Fruit fly (Drosophila melanogaster) whole organism, prepupa: Measurements from ENCODE around the gene CG18558.
A peak's percentile ranks its signal among the peaks of the same experiment; 100 is the strongest.

ENCODE experiments used
- CG10631 ChIP-seq: fragments of 200-800 bp; sonication (Bioruptor generic); optimal IDR thresholded peaks from 2 replicates; lab custom pipeline; 2016; ENCODE audit warnings: missing biosample characterization, missing genetic modification characterization
- CG10669 ChIP-seq: fragments of 200-800 bp; sonication (Bioruptor generic); optimal IDR thresholded peaks from 3 replicates; lab custom pipeline; 2018; ENCODE audit warnings: missing biosample characterization, mild to moderate bottlenecking, missing genetic modification characterization, moderate library complexity
- CG15336 ChIP-seq: fragments of 200-800 bp; sonication (Bioruptor generic); IDR thresholded peaks from 2 replicates; pipeline ENCODE4 v1.3.6; 2022; ENCODE audit warnings: missing biosample characterization, missing genetic modification characterization
- CG31627 ChIP-seq: fragments of 200-800 bp; sonication (Bioruptor generic); optimal IDR thresholded peaks from 3 replicates; lab custom pipeline; 2016; ENCODE audit warnings: missing biosample characterization, missing genetic modification characterization
- CG32006 ChIP-seq: fragments of 200-800 bp; sonication (Bioruptor generic); optimal IDR thresholded peaks from 3 replicates; lab custom pipeline; 2017; ENCODE audit warnings: missing biosample characterization, mild to moderate bottlenecking, missing genetic modification characterization
- CG3919 ChIP-seq: fragments of 200-800 bp; sonication (Bioruptor generic); optimal IDR thresholded peaks from 3 replicates; lab custom pipeline; 2016; ENCODE audit warnings: missing biosample characterization, missing genetic modification characterization
- CG4318 ChIP-seq: fragments of 200-800 bp; sonication (Bioruptor generic); optimal IDR thresholded peaks from 3 replicates; lab custom pipeline; 2017; ENCODE audit warnings: missing biosample characterization, mild to moderate bottlenecking, missing genetic modification characterization
- CG6163 ChIP-seq: fragments of 200-800 bp; sonication (Bioruptor generic); IDR thresholded peaks from 3 replicates; pipeline ENCODE4 v1.3.6; 2022; ENCODE audit warnings: missing biosample characterization, missing genetic modification characterization
- CG6276 ChIP-seq: fragments of 200-800 bp; sonication (Bioruptor generic); optimal IDR thresholded peaks from 2 replicates; lab custom pipeline; 2017; ENCODE audit warnings: missing biosample characterization, mild to moderate bottlenecking, missing genetic modification characterization
- CG6792 ChIP-seq: fragments of 200-800 bp; sonication (Bioruptor generic); optimal IDR thresholded peaks from 3 replicates; lab custom pipeline; 2016; ENCODE audit warnings: missing biosample characterization, missing genetic modification characterization
- CG7368 ChIP-seq: fragments of 200-800 bp; sonication (Bioruptor generic); optimal IDR thresholded peaks from 3 replicates; lab custom pipeline; 2016; ENCODE audit warnings: missing biosample characterization, missing genetic modification characterization
- CG8119 ChIP-seq: fragments of 200-800 bp; sonication (Bioruptor generic); IDR thresholded peaks from 3 replicates; pipeline ENCODE4 v1.3.6; 2022; ENCODE audit warnings: missing biosample characterization, missing genetic modification characterization
- CG8632 ChIP-seq: fragments of 200-800 bp; sonication (Bioruptor generic); optimal IDR thresholded peaks from 3 replicates; lab custom pipeline; 2016; ENCODE audit warnings: missing biosample characterization, missing genetic modification characterization
- CG9139 ChIP-seq: fragments of 200-800 bp; sonication (Bioruptor generic); optimal IDR thresholded peaks from 3 replicates; lab custom pipeline; 2017; ENCODE audit warnings: missing biosample characterization, mild to moderate bottlenecking, missing genetic modification characterization
- Eip75B ChIP-seq: fragments of 200-800 bp; sonication (Bioruptor generic); optimal IDR thresholded peaks from 3 replicates; lab custom pipeline; 2016; ENCODE audit warnings: missing biosample characterization, missing genetic modification characterization
- Eip78C ChIP-seq: fragments of 200-800 bp; sonication (Bioruptor generic); peaks from one replicate; lab custom pipeline; 2016; ENCODE audit warnings: missing biosample characterization, missing genetic modification characterization
- Eip93F ChIP-seq: fragments of 200-800 bp; sonication (Bioruptor generic); optimal IDR thresholded peaks from 2 replicates; lab custom pipeline; 2016; ENCODE audit warnings: missing biosample characterization, mild to moderate bottlenecking, missing genetic modification characterization
- Ets21C ChIP-seq: fragments of 200-800 bp; sonication (Bioruptor generic); optimal IDR thresholded peaks from 3 replicates; lab custom pipeline; 2016; ENCODE audit warnings: missing biosample characterization, missing genetic modification characterization
- Ets96B ChIP-seq: fragments of 200-800 bp; optimal IDR thresholded peaks from 2 replicates; lab custom pipeline; 2019; ENCODE audit warnings: missing biosample characterization, mild to moderate bottlenecking, missing genetic modification characterization, moderate library complexity
- Gug ChIP-seq: fragments of 200-800 bp; sonication (Bioruptor generic); IDR thresholded peaks from 2 replicates; pipeline ENCODE4 v1.3.6; 2022; ENCODE audit warnings: missing biosample characterization, missing genetic modification characterization
- Hr38 ChIP-seq: sonication (Bioruptor generic); optimal IDR thresholded peaks from 2 replicates; lab custom pipeline; 2016; ENCODE audit warnings: missing biosample characterization, missing genetic modification characterization
- Hr39 ChIP-seq: fragments of 200-800 bp; sonication (Bioruptor generic); optimal IDR thresholded peaks from 2 replicates; lab custom pipeline; 2016; ENCODE audit warnings: missing biosample characterization, missing genetic modification characterization
- Hr4 ChIP-seq: fragments of 200-800 bp; sonication (Bioruptor generic); optimal IDR thresholded peaks from 3 replicates; lab custom pipeline; 2016; ENCODE audit warnings: missing biosample characterization, missing genetic modification characterization
- Lpt ChIP-seq: fragments of 200-800 bp; sonication (Bioruptor generic); optimal IDR thresholded peaks from 3 replicates; lab custom pipeline; 2016; ENCODE audit warnings: missing biosample characterization, missing genetic modification characterization
- Smox ChIP-seq: fragments of 200-800 bp; sonication (Bioruptor generic); optimal IDR thresholded peaks from 3 replicates; lab custom pipeline; 2016; ENCODE audit warnings: missing biosample characterization, missing genetic modification characterization
- Sox15 ChIP-seq: fragments of 200-800 bp; sonication (Bioruptor generic); optimal IDR thresholded peaks from 3 replicates; lab custom pipeline; 2016; ENCODE audit warnings: missing biosample characterization, missing genetic modification characterization
- achi ChIP-seq: fragments of 200-800 bp; sonication (Bioruptor generic); optimal IDR thresholded peaks from 3 replicates; lab custom pipeline; 2016; ENCODE audit warnings: missing biosample characterization, missing genetic modification characterization
- acj6 ChIP-seq: fragments of 200-800 bp; sonication (Bioruptor generic); optimal IDR thresholded peaks from 3 replicates; lab custom pipeline; 2016; ENCODE audit warnings: missing biosample characterization, missing genetic modification characterization
- cyc ChIP-seq: fragments of 200-800 bp; sonication (Bioruptor generic); optimal IDR thresholded peaks from 3 replicates; lab custom pipeline; 2016; ENCODE audit warnings: missing biosample characterization, missing genetic modification characterization
- eg ChIP-seq: fragments of 200-800 bp; sonication (Bioruptor generic); IDR thresholded peaks from 3 replicates; pipeline ENCODE4 v1.3.6; 2022; ENCODE audit warnings: missing biosample characterization, missing genetic modification characterization
- fd59A ChIP-seq: fragments of 200-800 bp; sonication (Bioruptor generic); optimal IDR thresholded peaks from 2 replicates; lab custom pipeline; 2017; ENCODE audit warnings: missing biosample characterization, mild to moderate bottlenecking, missing genetic modification characterization, missing genetic modification reagents
- fd85E ChIP-seq: fragments of 200-800 bp; sonication (Bioruptor generic); optimal IDR thresholded peaks from 3 replicates; lab custom pipeline; 2016; ENCODE audit warnings: missing biosample characterization, missing genetic modification characterization
- fkh ChIP-seq: fragments of 200-800 bp; sonication (Bioruptor generic); optimal IDR thresholded peaks from 3 replicates; lab custom pipeline; 2017; ENCODE audit warnings: missing biosample characterization, mild to moderate bottlenecking, missing genetic modification characterization, moderate library complexity
- lz ChIP-seq: fragments of 200-800 bp; sonication (Bioruptor generic); optimal IDR thresholded peaks from 3 replicates; lab custom pipeline; 2016; ENCODE audit warnings: missing biosample characterization, missing genetic modification characterization
- net ChIP-seq: fragments of 200-800 bp; sonication (Bioruptor generic); optimal IDR thresholded peaks from 3 replicates; lab custom pipeline; 2016; ENCODE audit warnings: missing biosample characterization, missing genetic modification characterization
- salr ChIP-seq, 2 experiments: fragments of 200-800 bp; sonication (Bioruptor generic); optimal IDR thresholded peaks; 3 replicates each; lab custom pipeline; 2016 to 2018; ENCODE audit warnings: missing biosample characterization in 2 of 2, missing genetic modification characterization in 2 of 2, mild to moderate bottlenecking in 1 of 2
- spab ChIP-seq: fragments of 200-800 bp; sonication (Bioruptor generic); optimal IDR thresholded peaks from 2 replicates; lab custom pipeline; 2017; ENCODE audit warnings: missing biosample characterization, mild to moderate bottlenecking, missing genetic modification characterization, missing genetic modification reagents
- ss ChIP-seq, 2 experiments: fragments of 200-800 bp; sonication (Bioruptor generic); optimal IDR thresholded peaks; 2 replicates in 1 of 2; 3 replicates in 1 of 2; lab custom pipeline; 2017 to 2018; ENCODE audit warnings: mild to moderate bottlenecking in 2 of 2, missing biosample characterization in 2 of 2, missing genetic modification characterization in 2 of 2, moderate library complexity in 1 of 2
- svp ChIP-seq: fragments of 200-800 bp; sonication (Bioruptor generic); peaks from one replicate; lab custom pipeline; 2016; ENCODE audit warnings: missing biosample characterization, missing genetic modification characterization
- topi ChIP-seq: fragments of 200-800 bp; sonication (Bioruptor generic); optimal IDR thresholded peaks from 3 replicates; lab custom pipeline; 2016; ENCODE audit warnings: missing biosample characterization, missing genetic modification characterization
- vri ChIP-seq: fragments of 200-800 bp; sonication (Bioruptor generic); optimal IDR thresholded peaks from 3 replicates; lab custom pipeline; 2016; ENCODE audit warnings: missing biosample characterization, mild to moderate bottlenecking, missing genetic modification characterization

Gene CG18558

DNA sequence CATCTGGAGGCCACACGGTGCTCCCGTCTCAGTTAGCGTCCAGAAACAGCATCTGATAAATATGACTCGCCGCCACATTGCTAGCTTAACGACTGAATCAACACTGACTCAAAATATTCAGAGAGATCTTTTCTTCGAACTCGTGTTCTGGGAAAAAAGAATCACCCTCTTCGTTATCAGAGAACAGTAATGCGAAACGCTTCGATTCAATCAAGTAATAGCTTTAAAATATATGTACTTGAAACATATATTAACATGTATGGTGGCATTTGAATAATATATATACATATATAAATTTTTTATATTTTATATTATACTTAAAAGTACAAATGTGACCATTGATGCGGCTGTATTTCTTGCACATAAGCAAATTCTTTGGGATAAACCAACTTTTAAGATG, 1.3 kb upstream of the CG18558 start, which contains the start of gene CG18557:
Gene CG18557, minus strand, starts transcription at position 101 of the 400 bp plus-strand sequence.
- TF ChIP-seq svp (GFP tag; lab: Kevin White, UChicago), result peak; percentile 77
- TF ChIP-seq lz (GFP tag; lab: Kevin White, UChicago), result no peak

DNA sequence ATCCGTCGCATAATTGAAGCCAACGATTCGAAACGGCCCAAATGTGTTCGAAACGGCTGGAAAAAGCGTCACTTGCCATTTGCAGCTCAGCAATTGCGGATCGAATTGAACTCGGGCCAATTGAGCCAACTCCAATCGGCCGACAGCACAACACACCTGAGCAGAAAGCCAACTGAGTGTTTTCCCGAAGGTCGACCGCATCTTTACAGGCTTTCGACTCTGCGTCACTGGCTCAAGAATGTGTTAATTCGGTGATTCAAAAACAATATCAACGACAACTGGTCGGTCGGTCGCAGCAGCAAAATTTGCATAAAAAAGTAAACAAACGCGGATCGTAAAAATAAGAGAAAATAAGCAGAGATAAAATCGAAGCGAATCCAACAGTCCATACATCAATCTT, 4.0 kb downstream of the CG18558 start:
- TF ChIP-seq lz (GFP tag; lab: Kevin White, UChicago) (no peak), CG31627 (no peak), CG6276 (GFP tag; lab: Kevin White, UChicago) (no peak), Smox (GFP tag; lab: Kevin White, UChicago) (no peak)

DNA sequence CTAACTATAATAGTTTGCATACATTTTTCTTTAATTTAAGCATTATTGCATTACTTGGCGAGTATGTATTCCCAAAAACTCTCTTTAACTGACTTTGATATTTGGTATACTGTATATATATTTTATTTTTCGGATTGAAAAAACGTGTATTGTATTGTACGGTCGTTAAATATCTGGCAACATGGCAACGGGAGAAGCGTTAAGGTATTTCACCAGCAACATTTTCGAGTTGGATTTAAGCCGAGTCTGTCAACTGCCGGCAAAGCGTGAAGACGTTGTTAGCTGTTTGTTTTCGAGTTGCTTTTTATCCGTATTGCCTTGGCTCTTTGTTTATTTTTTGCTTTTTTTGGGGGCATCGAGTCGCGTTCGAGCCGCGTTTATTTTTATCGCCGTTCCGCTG, 4.5 kb downstream of the CG18558 start, which contains the start of gene CG2975:
Gene CG2975, plus strand, starts transcription at position 275 of the 400 bp plus-strand sequence.
- TF ChIP-seq ss (GFP tag; optimal IDR thresholded peaks at IDR 0.05; lab: Kevin White, UChicago), result peak in 1 of 2 experiments; percentile 28
- TF ChIP-seq Hr38 (GFP tag; lab: Kevin White, UChicago), result no peak
- no peak for TF ChIP-seq CG3919
- TF ChIP-seq Ets96B (tag; lab: Kevin White, UChicago), result no peak
- TF ChIP-seq CG6276 (GFP tag; lab: Kevin White, UChicago), result no peak
- no peak for TF ChIP-seq Hr4
- TF ChIP-seq, all 60 proteins: peak for 1

DNA sequence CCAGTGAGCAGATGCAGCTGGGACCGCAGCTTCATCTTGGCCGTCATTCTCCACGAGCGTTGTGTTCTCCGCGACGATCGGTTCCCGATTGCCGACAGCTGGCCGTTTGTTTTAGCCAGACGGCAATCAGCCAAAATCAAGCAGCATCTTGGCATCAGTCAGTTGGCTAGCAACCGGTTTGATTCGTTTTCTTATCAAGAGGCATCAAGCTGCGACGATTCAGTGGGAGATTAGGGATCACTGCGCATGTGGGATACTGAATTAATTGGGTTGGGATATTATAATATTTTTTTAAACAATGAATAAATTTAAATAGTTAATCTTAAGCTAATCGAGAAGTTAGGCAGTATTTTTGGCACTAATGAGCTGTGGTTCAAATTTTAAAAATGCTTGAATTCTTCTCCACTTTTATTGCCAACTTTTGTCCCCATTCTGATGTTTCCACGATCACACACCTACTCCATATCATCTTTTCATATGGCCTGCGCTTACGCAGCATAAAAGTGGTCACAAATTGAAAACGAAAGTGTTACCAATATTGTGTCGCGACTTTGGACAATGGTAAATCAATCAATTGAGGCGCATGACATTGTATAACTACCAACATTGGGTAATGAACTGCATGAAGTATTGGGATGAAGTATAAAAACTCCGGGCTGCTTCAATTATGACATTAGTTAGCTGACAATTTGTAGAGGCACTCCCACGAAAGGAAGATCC, 6.4 kb downstream of the CG18558 start, which contains the start of the genes CG3119 and Cpr23B:
Gene CG3119, minus strand, starts transcription at position 92 of the 720 bp plus-strand sequence.
Gene Cpr23B, plus strand, starts transcription at position 670 of the 720 bp plus-strand sequence.
- TF ChIP-seq Eip78C (no peak), CG8632 (GFP tag; lab: Kevin White, UChicago) (no peak), salr (GFP tag; optimal IDR thresholded peaks at IDR 0.05; lab: Kevin White, UChicago) (no peak), CG10669 (GFP tag; lab: Kevin White, UChicago) (no peak), Eip93F (GFP tag; lab: Kevin White, UChicago) (no peak), CG4318 (GFP tag; lab: Kevin White, UChicago) (no peak), Eip75B (GFP tag; lab: Kevin White, UChicago) (no peak), svp (GFP tag; lab: Kevin White, UChicago) (no peak), eg (GFP tag; lab: Robert Waterston, UW) (no peak), fd59A (GFP tag; lab: Kevin White, UChicago) (no peak), CG6163 (GFP tag; lab: Robert Waterston, UW) (no peak), lz (GFP tag; lab: Kevin White, UChicago) (no peak)

DNA sequence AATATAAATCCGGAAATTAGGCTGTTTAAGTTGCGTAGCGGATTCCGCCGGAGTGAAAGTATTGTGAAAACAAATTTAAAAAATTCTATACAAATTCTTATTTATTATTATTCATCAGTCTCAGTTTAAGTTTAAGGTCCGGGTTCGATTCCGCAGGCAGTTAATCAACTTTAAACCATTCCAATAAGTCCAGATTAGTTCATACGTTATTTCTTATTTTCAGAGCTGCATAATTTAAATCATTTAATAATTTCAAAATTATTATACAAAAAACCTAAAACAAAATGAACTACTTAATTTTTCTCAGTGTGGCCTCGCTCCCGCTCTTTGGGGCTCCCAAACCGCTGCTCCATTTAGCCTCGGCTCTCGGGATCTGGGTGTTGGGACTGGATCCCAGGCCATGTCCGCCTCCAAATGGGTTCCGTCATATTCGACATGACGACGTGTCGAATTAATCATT, 13.9 kb downstream of the CG18558 start:
- TF ChIP-seq CG8119 (GFP tag; lab: Robert Waterston, UW) (peak; percentile 94), topi (GFP tag; lab: Kevin White, UChicago) (peak; percentile 91), Hr4 (peak; percentile 93), CG6792 (GFP tag; lab: Kevin White, UChicago) (peak; percentile 93), fd85E (peak; percentile 77), acj6 (GFP tag; lab: Kevin White, UChicago) (peak; percentile 95), cyc (GFP tag; lab: Kevin White, UChicago) (peak; percentile 83), CG10669 (GFP tag; lab: Kevin White, UChicago) (peak; percentile 92), Lpt (GFP tag; lab: Kevin White, UChicago) (peak; percentile 90), CG8632 (GFP tag; lab: Kevin White, UChicago) (peak; percentile 93), Ets96B (tag; lab: Kevin White, UChicago) (peak; percentile 91), vri (GFP tag; lab: Kevin White, UChicago) (peak; percentile 78), achi (GFP tag; lab: Kevin White, UChicago) (peak; percentile 94), Smox (GFP tag; lab: Kevin White, UChicago) (peak; percentile 90), CG10631 (GFP tag; lab: Kevin White, UChicago) (peak; percentile 94), CG7368 (GFP tag; lab: Kevin White, UChicago) (peak; percentile 75), spab (peak; percentile 97), CG9139 (GFP tag; lab: Kevin White, UChicago) (peak; percentile 87), CG15336 (GFP tag; lab: Robert Waterston, UW) (peak; percentile 90), fkh (GFP tag; lab: Kevin White, UChicago) (peak; percentile 38), CG32006 (peak; percentile 98), Eip78C (peak; percentile 99), Hr39 (GFP tag; lab: Kevin White, UChicago) (peak; percentile 85), net (GFP tag; lab: Kevin White, UChicago) (peak; percentile 94), Ets21C (GFP tag; lab: Kevin White, UChicago) (peak; percentile 71), Gug (GFP tag; lab: Robert Waterston, UW) (peak; percentile 82), Sox15 (GFP tag; lab: Kevin White, UChicago) (peak; percentile 88)
